Fruit fly (Drosophila melanogaster): ENCODE data around the gene CG7326.

Gene CG7326

DNA sequence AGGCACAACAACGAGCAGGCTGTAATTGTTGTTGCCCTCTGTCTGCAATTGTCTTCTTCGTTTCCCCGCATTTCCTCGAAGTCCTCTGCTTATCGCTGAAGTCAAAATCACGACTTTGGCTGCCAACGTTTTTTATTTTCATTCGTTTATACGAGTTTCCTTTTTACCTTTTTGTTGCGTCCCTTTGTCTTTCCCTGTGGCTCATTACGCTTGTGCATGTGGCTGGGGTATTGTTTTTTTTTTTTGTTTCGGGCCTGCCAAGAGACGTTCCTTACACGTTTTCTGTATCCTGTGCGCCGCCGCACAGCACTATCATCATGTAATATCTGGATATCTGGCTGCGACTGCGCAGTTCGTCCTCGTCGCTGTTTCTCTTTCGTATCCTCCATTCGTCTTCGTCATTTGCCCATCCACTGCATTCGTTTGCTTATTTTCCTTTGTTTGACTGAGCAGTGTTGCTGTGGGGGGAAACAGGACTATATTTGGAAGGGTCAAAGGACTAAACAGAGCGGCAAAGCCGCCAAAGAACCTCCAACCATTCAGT lies 2.8 kb upstream of the CG7326 start:
- TF ChIP-seq unc-4 (GFP tag; IDR thresholded peaks at IDR 0.05; ENCODE audit: partially characterized antibody) (no peak), grn (GFP tag; optimal IDR thresholded peaks at IDR 0.05) (peak; percentile 26), CG9215 (GFP tag; IDR thresholded peaks at IDR 0.05) (no peak), dan (GFP tag; IDR thresholded peaks at IDR 0.05) (no peak), CG34224 (GFP tag; IDR thresholded peaks at IDR 0.05; ENCODE audit: partially characterized antibody) (no peak), CG15479 (GFP tag; optimal IDR thresholded peaks at IDR 0.05) (peak; percentile 26), CG14050 (GFP tag; IDR thresholded peaks at IDR 0.05) (no peak), ftz-f1 (GFP tag; optimal IDR thresholded peaks at IDR 0.05) (no peak), NK7.1 (GFP tag; optimal IDR thresholded peaks at IDR 0.05) (no peak), nom (GFP tag; optimal IDR thresholded peaks at IDR 0.05) (peak; percentile 81), crp (GFP tag; optimal IDR thresholded peaks at IDR 0.05) (no peak), vnd (GFP tag; IDR thresholded peaks at IDR 0.05; ENCODE audit: partially characterized antibody) (no peak), D (optimal IDR thresholded peaks at IDR 0.05) (peak; percentile 40), D (GFP tag; optimal IDR thresholded peaks at IDR 0.05) (no peak), CG6813 (GFP tag; optimal IDR thresholded peaks at IDR 0.05) (no peak), ash1 (GFP tag; optimal IDR thresholded peaks at IDR 0.05) (no peak), so (GFP tag; IDR thresholded peaks at IDR 0.05) (no peak), ranshi (GFP tag; IDR thresholded peaks at IDR 0.05) (no peak), pros (GFP tag; optimal IDR thresholded peaks at IDR 0.05) (peak; percentile 2), sens (GFP tag) (peak; percentile 3), CG15601 (tag; optimal IDR thresholded peaks at IDR 0.05) (no peak), Taf1 (GFP tag; IDR thresholded peaks at IDR 0.05) (no peak), ato (GFP tag; IDR thresholded peaks at IDR 0.05; ENCODE audit: partially characterized antibody) (no peak), CG14965 (GFP tag; optimal IDR thresholded peaks at IDR 0.05; ENCODE audit: borderline replicate concordance) (no peak), lbe (GFP tag; optimal IDR thresholded peaks at IDR 0.05) (no peak), CG12942 (GFP tag; optimal IDR thresholded peaks at IDR 0.05) (no peak), cad (GFP tag; optimal IDR thresholded peaks at IDR 0.05) (no peak), ewg (GFP tag; optimal IDR thresholded peaks at IDR 0.05) (peak; percentile 6), HLH4C (GFP tag; IDR thresholded peaks at IDR 0.05; ENCODE audit: partially characterized antibody) (no peak), gcm2 (GFP tag; optimal IDR thresholded peaks at IDR 0.05) (no peak), CG1529 (GFP tag; optimal IDR thresholded peaks at IDR 0.05) (no peak), Mes4 (GFP tag; optimal IDR thresholded peaks at IDR 0.05) (no peak), CG4360 (GFP tag; IDR thresholded peaks at IDR 0.05) (peak; percentile 17; the same call in 1 of the 2 replicates), nerfin-1 (tag; optimal IDR thresholded peaks at IDR 0.05) (no peak), Abd-B (GFP tag; optimal IDR thresholded peaks at IDR 0.05) (no peak)

DNA sequence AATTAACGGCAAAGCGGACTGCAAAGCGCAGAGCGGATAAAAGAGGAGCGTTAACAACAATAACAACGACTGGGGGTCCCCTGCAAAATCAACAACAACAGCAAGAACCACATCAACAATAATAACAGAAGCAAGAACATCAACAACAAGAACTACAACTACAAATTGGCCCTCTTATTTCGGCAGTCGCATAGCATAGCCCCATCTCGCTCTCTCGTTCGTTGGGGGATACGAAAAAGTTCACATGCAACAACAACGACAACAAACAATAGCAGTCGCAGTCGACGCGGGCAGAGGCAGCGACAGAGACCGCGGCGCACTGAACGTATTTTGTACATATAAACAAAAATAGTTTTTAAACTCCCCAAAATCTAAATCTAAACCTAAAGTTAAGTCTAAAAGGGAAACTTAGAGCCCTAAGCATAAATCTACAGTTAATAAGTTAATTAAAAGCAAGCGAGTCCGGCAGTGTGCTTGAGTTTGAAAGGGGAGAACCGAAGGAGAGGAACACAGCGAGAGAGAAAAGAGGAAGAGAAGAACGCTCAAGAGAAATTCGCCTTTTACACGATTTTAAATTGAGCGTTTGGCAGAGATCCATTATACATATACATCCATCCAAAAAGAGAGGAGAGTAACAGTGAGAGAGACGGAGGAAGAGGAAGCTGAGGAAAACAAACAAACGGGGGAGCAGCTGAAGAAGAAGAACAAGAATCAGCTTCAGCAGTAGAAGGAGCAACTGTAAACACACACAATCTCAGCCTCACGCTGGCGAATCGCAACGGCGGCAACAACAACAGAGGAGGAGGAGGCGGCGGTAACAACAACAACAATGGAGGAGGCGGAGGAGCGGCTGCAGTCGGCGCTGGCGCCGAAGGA lies 1.1 kb upstream of the CG7326 start:
- TF ChIP-seq bigmax (GFP tag; optimal IDR thresholded peaks at IDR 0.05): no peak
- TF ChIP-seq Trl (optimal IDR thresholded peaks at IDR 0.05): peak; percentile 79 to 86
- no peak for TF ChIP-seq Trl (GFP tag; optimal IDR thresholded peaks at IDR 0.05)
- peak; percentile 28 for TF ChIP-seq pros (GFP tag; optimal IDR thresholded peaks at IDR 0.05)
- no peak for TF ChIP-seq lbe (GFP tag; optimal IDR thresholded peaks at IDR 0.05)
- TF ChIP-seq CG12236 (GFP tag; optimal IDR thresholded peaks at IDR 0.05): no peak
- no peak for TF ChIP-seq ash1 (GFP tag; optimal IDR thresholded peaks at IDR 0.05)
- TF ChIP-seq CG16815 (GFP tag; optimal IDR thresholded peaks at IDR 0.05): no peak
- 0 out of 4 replicates have a peak, but pooled peaks have one; percentile 17 for TF ChIP-seq Dll (GFP tag; IDR thresholded peaks at IDR 0.05; ENCODE audit: partially characterized antibody)
- TF ChIP-seq CG11560 (tag; IDR thresholded peaks at IDR 0.05): no peak
- TF ChIP-seq BtbVII (GFP tag; optimal IDR thresholded peaks at IDR 0.05): no peak
- TF ChIP-seq Ets97D (GFP tag; optimal IDR thresholded peaks at IDR 0.05): no peak
- no peak for TF ChIP-seq tin (GFP tag; optimal IDR thresholded peaks at IDR 0.05)
- TF ChIP-seq CTCF (GFP tag; optimal IDR thresholded peaks at IDR 0.05): no peak
- no peak for TF ChIP-seq Doc3 (GFP tag; IDR thresholded peaks at IDR 0.05; ENCODE audit: partially characterized antibody)
- no peak for TF ChIP-seq ham (GFP tag; IDR thresholded peaks at IDR 0.05)
- no peak for TF ChIP-seq CG31224 (GFP tag; IDR thresholded peaks at IDR 0.05)
- TF ChIP-seq ssp (GFP tag; IDR thresholded peaks at IDR 0.05): no peak
- no peak for TF ChIP-seq dmrt99B (tag; optimal IDR thresholded peaks at IDR 0.05)
